Worm (Caenorhabditis elegans) whole organism, L3 larva: Measurements from ENCODE around the gene cyp-14A3.
A peak's percentile ranks its signal among the peaks of the same experiment; 100 is the strongest.

Source experiments
- R02D3.7 ChIP-seq: fragments of 150-350 bp; optimal IDR thresholded peaks from 2 replicates; lab custom pipeline; 2014; ENCODE audit warnings: missing biosample characterization, missing genetic modification characterization
- ZK546.5 ChIP-seq: sonication (generic microtip); optimal IDR thresholded peaks from 2 replicates; lab custom pipeline; 2017; ENCODE audit warnings: missing biosample characterization, missing genetic modification characterization
- aly-2 ChIP-seq: fragments of 150-350 bp; optimal IDR thresholded peaks from 2 replicates; lab custom pipeline; 2014; ENCODE audit warnings: missing biosample characterization, missing genetic modification characterization
- ama-1 ChIP-seq: fragments of 150-350 bp; optimal IDR thresholded peaks from 2 replicates; lab custom pipeline; 2018
- ceh-16 ChIP-seq: sonication (generic microtip); optimal IDR thresholded peaks from 2 replicates; lab custom pipeline; 2017; ENCODE audit warnings: missing biosample characterization, missing genetic modification characterization
- ceh-28 ChIP-seq: fragments of 150-350 bp; optimal IDR thresholded peaks from 2 replicates; lab custom pipeline; 2014; ENCODE audit warnings: missing biosample characterization, missing genetic modification reagents, missing genetic modification characterization
- ceh-9 ChIP-seq: sonication (generic microtip); optimal IDR thresholded peaks from 2 replicates; lab custom pipeline; 2018; ENCODE audit warnings: missing biosample characterization, missing genetic modification characterization
- egl-27 ChIP-seq: sonication (generic microtip); optimal IDR thresholded peaks from 4 replicates; lab custom pipeline; 2017; ENCODE audit warnings: missing biosample characterization, missing genetic modification reagents, missing genetic modification characterization
- egl-5 ChIP-seq: fragments of 150-350 bp; optimal IDR thresholded peaks from 2 replicates; lab custom pipeline; 2017; ENCODE audit warnings: missing biosample characterization, missing genetic modification reagents, missing genetic modification characterization, inconsistent platforms
- elt-1 ChIP-seq: fragments of 150-350 bp; optimal IDR thresholded peaks from 2 replicates; lab custom pipeline; 2014; ENCODE audit warnings: missing biosample characterization, missing genetic modification characterization
- elt-2 ChIP-seq: sonication (generic microtip); optimal IDR thresholded peaks from 2 replicates; lab custom pipeline; 2016; ENCODE audit warnings: missing genetic modification reagents, mild to moderate bottlenecking, missing genetic modification characterization, missing compliant biosample characterization
- elt-3 ChIP-seq, 3 experiments: fragments of 150-350 bp in 1 of 3; sonication (generic microtip) in 2 of 3; optimal IDR thresholded peaks; 2 replicates in 2 of 3; 4 replicates in 1 of 3; lab custom pipeline; 2014 to 2017; ENCODE audit warnings: missing biosample characterization in 3 of 3, missing genetic modification characterization in 3 of 3
- eor-1 ChIP-seq, 2 experiments: fragments of 150-350 bp; optimal IDR thresholded peaks; 2 replicates each; lab custom pipeline; 2014 to 2018; ENCODE audit warnings: missing biosample characterization in 2 of 2, missing genetic modification characterization in 2 of 2
- fkh-10 ChIP-seq: sonication (generic microtip); optimal IDR thresholded peaks from 2 replicates; lab custom pipeline; 2017; ENCODE audit warnings: missing biosample characterization, missing genetic modification reagents, missing genetic modification characterization
- fkh-2 ChIP-seq: fragments of 150-350 bp; optimal IDR thresholded peaks from 2 replicates; lab custom pipeline; 2014; ENCODE audit warnings: missing biosample characterization, missing genetic modification reagents, missing genetic modification characterization
- hmg-11 ChIP-seq: sonication (generic microtip); optimal IDR thresholded peaks from 2 replicates; lab custom pipeline; 2016; ENCODE audit warnings: missing genetic modification characterization, missing compliant biosample characterization
- lin-15B ChIP-seq: fragments of 150-350 bp; optimal IDR thresholded peaks from 2 replicates; lab custom pipeline; 2014; ENCODE audit warnings: missing biosample characterization, missing genetic modification characterization
- lsy-12 ChIP-seq: sonication (generic microtip); optimal IDR thresholded peaks from 2 replicates; lab custom pipeline; 2016; ENCODE audit warnings: mild to moderate bottlenecking, missing genetic modification characterization, missing compliant biosample characterization
- mml-1 ChIP-seq: fragments of 150-350 bp; sonication (generic microtip); optimal IDR thresholded peaks from 3 replicates; lab custom pipeline; 2014; ENCODE audit warnings: missing biosample characterization, missing genetic modification characterization
- nhr-11 ChIP-seq: fragments of 150-350 bp; optimal IDR thresholded peaks from 2 replicates; lab custom pipeline; 2014; ENCODE audit warnings: missing biosample characterization, missing genetic modification characterization
- nhr-12 ChIP-seq: fragments of 150-350 bp; optimal IDR thresholded peaks from 2 replicates; lab custom pipeline; 2014; ENCODE audit warnings: missing biosample characterization, missing genetic modification characterization
- nhr-23 ChIP-seq: fragments of 150-350 bp; optimal IDR thresholded peaks from 2 replicates; lab custom pipeline; 2014; ENCODE audit warnings: missing biosample characterization, missing genetic modification reagents, missing genetic modification characterization
- nhr-25 ChIP-seq: sonication (generic microtip); optimal IDR thresholded peaks from 2 replicates; lab custom pipeline; 2017; ENCODE audit warnings: missing biosample characterization, missing genetic modification characterization
- nhr-28 ChIP-seq: fragments of 150-350 bp; optimal IDR thresholded peaks from 2 replicates; lab custom pipeline; 2014; ENCODE audit warnings: missing biosample characterization, missing genetic modification characterization
- nhr-43 ChIP-seq: sonication (generic microtip); optimal IDR thresholded peaks from 2 replicates; lab custom pipeline; 2016; ENCODE audit warnings: mild to moderate bottlenecking, missing genetic modification characterization, missing compliant biosample characterization; ENCODE audit not compliant: poor library complexity, severe bottlenecking
- nhr-76 ChIP-seq: fragments of 150-350 bp; sonication (generic microtip); optimal IDR thresholded peaks from 5 replicates; lab custom pipeline; 2014; ENCODE audit warnings: missing biosample characterization, missing genetic modification characterization
- pqm-1 ChIP-seq: fragments of 150-350 bp; optimal IDR thresholded peaks from 2 replicates; lab custom pipeline; 2017; ENCODE audit warnings: missing biosample characterization, missing genetic modification characterization, inconsistent platforms
- sea-2 ChIP-seq: fragments of 150-350 bp; sonication (generic microtip); optimal IDR thresholded peaks from 4 replicates; lab custom pipeline; 2014; ENCODE audit warnings: missing biosample characterization, missing genetic modification reagents, missing genetic modification characterization
- skn-1 ChIP-seq: fragments of 150-350 bp; optimal IDR thresholded peaks from 2 replicates; lab custom pipeline; 2014; ENCODE audit warnings: missing biosample characterization, missing genetic modification characterization
- snpc-4 ChIP-seq: fragments of 150-350 bp; optimal IDR thresholded peaks from 2 replicates; lab custom pipeline; 2014; ENCODE audit warnings: missing biosample characterization, missing genetic modification characterization
- unc-39 ChIP-seq: sonication (generic microtip); optimal IDR thresholded peaks from 4 replicates; lab custom pipeline; 2017; ENCODE audit warnings: missing biosample characterization, missing genetic modification characterization
- unc-62 ChIP-seq: fragments of 150-350 bp; sonication (generic microtip); optimal IDR thresholded peaks from 4 replicates; lab custom pipeline; 2014; ENCODE audit warnings: missing biosample characterization, missing genetic modification reagents, missing genetic modification characterization
- ztf-11 ChIP-seq: fragments of 150-350 bp; optimal IDR thresholded peaks from 2 replicates; lab custom pipeline; 2014; ENCODE audit warnings: missing biosample characterization, missing genetic modification characterization

cyp-14A3 gene

ce11 chrX:13288715-13289114 lies 14.7 kb upstream of the cyp-14A3 start, which contains the start of gene R04D3.4:
R04D3.4 (minus strand) TSS chrX:13288815.
- no peak for TF ChIP-seq ceh-16 (tag; lab: Kevin White, UChicago)
- no peak for TF ChIP-seq nhr-11
- no peak for TF ChIP-seq ZK546.5 (tag; lab: Kevin White, UChicago)
- TF ChIP-seq pqm-1 (tag; lab: Kevin White, UChicago): no peak
- TF ChIP-seq fkh-2 (tag; lab: Kevin White, UChicago): no peak
- TF ChIP-seq elt-1 (tag; lab: Kevin White, UChicago): no peak
- TF ChIP-seq lin-15B (tag; lab: Kevin White, UChicago): no peak
- TF ChIP-seq lsy-12 (tag; lab: Kevin White, UChicago): no peak
- no peak for TF ChIP-seq hmg-11 (tag; lab: Kevin White, UChicago)
- no peak for TF ChIP-seq unc-62 (GFP tag; lab: Kevin White, UChicago)
- TF ChIP-seq mml-1 (tag; lab: Kevin White, UChicago): no peak
- TF ChIP-seq skn-1 (tag; lab: Kevin White, UChicago): no peak
- TF ChIP-seq fkh-10 (GFP tag; lab: Kevin White, UChicago): no peak

- TF ChIP-seq nhr-25 (tag; lab: Kevin White, UChicago): no peak
- no peak for TF ChIP-seq nhr-43 (tag; lab: Kevin White, UChicago)
- no peak for TF ChIP-seq nhr-28
- no peak for TF ChIP-seq sea-2 (GFP tag; lab: Kevin White, UChicago)
- no peak for TF ChIP-seq nhr-12 (tag; lab: Kevin White, UChicago)
- TF ChIP-seq mml-1 (tag; lab: Kevin White, UChicago): no peak
- TF ChIP-seq ceh-9: no peak
- no peak for TF ChIP-seq R02D3.7 (tag; lab: Kevin White, UChicago)
- TF ChIP-seq elt-3 (tag; optimal IDR thresholded peaks at IDR 0.05; lab: Kevin White, UChicago): no peak
- TF ChIP-seq pqm-1 (tag; lab: Kevin White, UChicago): no peak
- no peak for TF ChIP-seq lin-15B (tag; lab: Kevin White, UChicago)
- no peak for TF ChIP-seq ceh-16 (tag; lab: Kevin White, UChicago)
- no peak for TF ChIP-seq egl-5 (tag; lab: Kevin White, UChicago)
These were observed 12.5 kb upstream of the cyp-14A3 start, which contains the start of gene R04D3.2 for ce11 chrX:13286533-13286932. R04D3.2 (minus strand) TSS chrX:13286633.

ce11 chrX:13284618-13285017 lies 10.6 kb upstream of the cyp-14A3 start:
- TF ChIP-seq unc-39 (tag; lab: Kevin White, UChicago) (no peak), eor-1 (tag; optimal IDR thresholded peaks at IDR 0.05; lab: Kevin White, UChicago) (no peak), unc-62 (GFP tag; lab: Kevin White, UChicago) (no peak), nhr-23 (tag; lab: Kevin White, UChicago) (no peak), nhr-25 (tag; lab: Kevin White, UChicago) (no peak), egl-27 (tag; lab: Kevin White, UChicago) (no peak)

- TF ChIP-seq unc-39 (tag; lab: Kevin White, UChicago): no peak
- no peak for TF ChIP-seq ceh-28 (tag; lab: Kevin White, UChicago)
- no peak for TF ChIP-seq nhr-76 (tag; lab: Kevin White, UChicago)
- no peak for TF ChIP-seq ztf-11
- no peak for TF ChIP-seq snpc-4 (tag; lab: Kevin White, UChicago)
- no peak for TF ChIP-seq hmg-11 (tag; lab: Kevin White, UChicago)
- no peak for TF ChIP-seq egl-5 (tag; lab: Kevin White, UChicago)
- no peak for TF ChIP-seq aly-2 (tag; lab: Kevin White, UChicago)
- TF ChIP-seq lin-15B (tag; lab: Kevin White, UChicago): no peak
- no peak for TF ChIP-seq ama-1 (lab: Kevin White, UChicago)
- no peak for TF ChIP-seq nhr-11
- no peak for TF ChIP-seq nhr-28
- TF ChIP-seq unc-62 (GFP tag; lab: Kevin White, UChicago): no peak
- TF ChIP-seq fkh-2 (tag; lab: Kevin White, UChicago): no peak
These were observed 10.1 kb upstream of the cyp-14A3 start, which contains the start of gene cyp-14A4 for ce11 chrX:13284091-13284490. cyp-14A4 (minus strand) TSS chrX:13284197.

DNA sequence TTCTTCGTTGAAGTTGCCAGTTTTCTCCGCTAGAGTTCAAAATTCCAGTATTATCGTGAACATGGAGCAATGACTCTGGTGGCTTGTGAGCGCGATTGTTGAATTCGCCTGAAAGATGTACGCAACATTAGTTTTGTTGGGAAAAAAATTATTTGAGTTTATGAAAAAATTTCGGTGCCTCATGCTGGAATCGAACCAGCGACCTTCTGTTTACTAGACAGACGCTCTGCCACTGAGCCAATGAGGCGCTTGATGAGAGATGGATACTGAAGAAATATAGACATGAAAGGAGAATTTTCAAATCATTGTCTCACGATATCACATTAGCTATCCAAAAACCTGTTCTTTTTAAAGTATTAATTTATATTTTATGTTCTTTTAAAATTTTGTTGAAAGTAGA lies 9.5 kb upstream of the cyp-14A3 start:
- TF ChIP-seq ZK546.5 (tag; lab: Kevin White, UChicago): no peak
- no peak for TF ChIP-seq elt-3 (tag; optimal IDR thresholded peaks at IDR 0.05; lab: Kevin White, UChicago)
- TF ChIP-seq unc-62 (GFP tag; lab: Kevin White, UChicago): no peak
- no peak for TF ChIP-seq ama-1 (lab: Kevin White, UChicago)
- TF ChIP-seq nhr-43 (tag; lab: Kevin White, UChicago): peak; percentile 62
- peak; percentile 16 for TF ChIP-seq elt-2 (tag; lab: Kevin White, UChicago)
